Worm (Caenorhabditis elegans): Measurements from ENCODE around the gene K02D10.8.

K02D10.8 gene

DNA sequence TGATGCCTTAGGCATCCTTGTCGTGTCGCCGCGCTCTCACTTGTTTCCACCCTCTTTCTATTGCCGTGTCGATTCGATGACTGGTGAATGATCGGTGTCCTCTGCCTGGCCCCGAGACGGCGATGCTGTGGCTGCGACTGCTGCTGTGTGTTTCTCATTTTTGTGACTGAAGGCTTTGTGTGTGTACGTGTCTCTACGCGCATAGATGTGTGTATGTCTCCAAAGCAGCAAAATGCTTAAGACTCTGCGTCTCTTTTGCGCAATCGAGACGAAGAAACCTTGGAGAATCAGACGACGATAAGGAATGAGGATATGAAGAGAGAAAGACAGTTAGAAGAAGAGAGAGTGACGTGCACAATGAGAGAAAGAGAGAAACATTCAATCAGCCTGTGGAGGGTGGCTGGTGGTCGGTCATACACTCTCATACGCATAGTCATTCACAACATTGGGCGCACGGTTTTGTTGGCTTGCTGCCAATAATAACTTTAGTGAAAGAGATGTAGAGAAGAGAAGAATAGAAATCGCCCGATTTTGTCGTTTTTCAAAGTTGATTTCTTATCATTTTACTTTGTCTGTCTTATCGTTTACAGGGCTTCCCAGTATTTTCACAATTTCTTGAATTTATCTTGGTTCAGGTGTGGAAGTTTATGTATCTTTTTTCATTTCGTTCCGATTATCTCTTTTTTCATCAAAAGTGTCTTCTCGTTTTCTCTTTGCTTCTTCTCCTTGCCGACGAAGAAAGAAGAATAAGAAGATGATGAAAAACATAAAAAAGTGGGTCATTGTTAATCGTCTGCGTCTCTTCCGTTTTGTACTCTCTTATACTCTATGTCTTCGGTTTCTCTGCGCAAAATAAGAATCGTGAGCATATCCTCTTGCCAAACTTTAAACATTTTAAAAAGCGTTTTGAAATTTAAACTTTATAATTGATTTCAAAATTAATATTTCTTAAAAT lies 16.0 kb downstream of the K02D10.8 start (continued):
- TF ChIP-seq lin-39 (tag; optimal IDR thresholded peaks at IDR 0.05) (peak; percentile 92), fos-1 (tag; optimal IDR thresholded peaks at IDR 0.05) (peak; percentile 95), skn-1 (tag; optimal IDR thresholded peaks at IDR 0.05) (no peak), snpc-4 (tag; optimal IDR thresholded peaks at IDR 0.05) (peak; percentile 85), R02D3.7 (tag; optimal IDR thresholded peaks at IDR 0.05) (no peak), nhr-129 (tag; optimal IDR thresholded peaks at IDR 0.05) (peak; percentile 99), mbf-1 (tag; optimal IDR thresholded peaks at IDR 0.05) (no peak), elt-3 (tag; optimal IDR thresholded peaks at IDR 0.05) (no peak), elt-1 (tag; optimal IDR thresholded peaks at IDR 0.05) (no peak)

DNA sequence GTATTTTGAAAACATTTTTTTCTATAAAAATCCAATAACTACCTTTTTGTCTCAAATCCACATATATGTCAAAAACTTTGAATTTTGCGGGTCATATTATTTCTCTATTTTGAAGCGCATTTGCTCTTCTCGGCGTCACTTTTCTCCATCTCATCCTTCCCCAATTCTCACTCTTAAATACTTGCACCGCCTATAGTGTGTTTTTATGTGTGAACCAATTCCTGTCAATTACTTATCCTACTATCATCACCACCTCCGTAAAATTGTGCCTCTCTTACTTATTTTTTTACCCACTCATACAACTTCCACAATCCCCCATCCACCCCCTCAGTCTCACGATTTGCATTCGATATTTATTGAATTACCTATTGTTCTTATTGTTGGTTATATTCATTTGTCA lies 19.6 kb downstream of the K02D10.8 start:
- TF ChIP-seq nhr-237 (tag; optimal IDR thresholded peaks at IDR 0.05) (no peak), lsy-2 (tag; optimal IDR thresholded peaks at IDR 0.05) (no peak), lin-11 (tag; optimal IDR thresholded peaks at IDR 0.05) (no peak), C34F6.9 (tag; optimal IDR thresholded peaks at IDR 0.05) (no peak), unc-62 (GFP tag; optimal IDR thresholded peaks at IDR 0.05) (no peak), ztf-4 (tag; optimal IDR thresholded peaks at IDR 0.05) (no peak), nhr-11 (tag; optimal IDR thresholded peaks at IDR 0.05) (no peak)

DNA sequence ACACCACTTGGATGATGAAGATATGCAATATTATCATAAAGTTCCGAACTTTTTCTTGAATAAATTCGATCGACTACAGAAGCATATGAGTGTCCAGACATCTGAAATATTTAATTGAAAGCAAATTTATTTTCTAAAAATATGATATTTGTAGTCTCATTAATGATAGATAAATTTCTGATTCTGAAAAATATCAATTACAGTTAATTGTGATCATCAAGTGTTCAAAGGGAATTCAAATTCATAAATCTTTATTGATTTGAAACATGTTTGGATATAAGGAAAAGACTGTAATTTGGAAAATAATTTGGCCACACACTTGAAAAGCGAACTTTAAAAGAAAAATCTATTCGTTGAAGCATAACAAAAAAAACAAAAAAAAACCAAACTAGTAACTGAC lies 21.1 kb downstream of the K02D10.8 start, which contains the start of gene F54F2.7:
Gene F54F2.7 (minus strand): TSS at position 101 of the 400 bp plus-strand sequence.
- TF ChIP-seq dmd-4 (tag; optimal IDR thresholded peaks at IDR 0.05) = no peak
- TF ChIP-seq nhr-129 (tag; optimal IDR thresholded peaks at IDR 0.05) = no peak
- no peak for TF ChIP-seq F13H6.1 (tag; optimal IDR thresholded peaks at IDR 0.05)
- TF ChIP-seq blmp-1 (tag; optimal IDR thresholded peaks at IDR 0.05; ENCODE audit: insufficient read depth) = no peak
- no peak for TF ChIP-seq nhr-77 (tag; optimal IDR thresholded peaks at IDR 0.05)
- TF ChIP-seq lin-39 (tag; optimal IDR thresholded peaks at IDR 0.05) = no peak
- no peak for TF ChIP-seq nhr-237 (tag; optimal IDR thresholded peaks at IDR 0.05)
- TF ChIP-seq ceh-82 (tag; optimal IDR thresholded peaks at IDR 0.05) = no peak
- no peak for TF ChIP-seq Y55F3AM.14 (GFP tag; optimal IDR thresholded peaks at IDR 0.05)
- TF ChIP-seq unc-39 (tag; optimal IDR thresholded peaks at IDR 0.05) = no peak
- TF ChIP-seq egl-27 (tag; optimal IDR thresholded peaks at IDR 0.05) = no peak
- no peak for TF ChIP-seq ceh-16 (tag; optimal IDR thresholded peaks at IDR 0.05)
- TF ChIP-seq nhr-23 (tag; optimal IDR thresholded peaks at IDR 0.05) = no peak
- TF ChIP-seq R02D3.7 (tag; optimal IDR thresholded peaks at IDR 0.05) = no peak
- no peak for TF ChIP-seq skn-1 (tag; optimal IDR thresholded peaks at IDR 0.05)
- TF ChIP-seq peb-1 (tag; optimal IDR thresholded peaks at IDR 0.05) = no peak
- TF ChIP-seq sma-3 (GFP tag; optimal IDR thresholded peaks at IDR 0.05) = no peak
- no peak for TF ChIP-seq sem-4 (tag; optimal IDR thresholded peaks at IDR 0.05)
- no peak for TF ChIP-seq C34F6.9 (tag; optimal IDR thresholded peaks at IDR 0.05)
- TF ChIP-seq nhr-21 (tag; optimal IDR thresholded peaks at IDR 0.05) = no peak

DNA sequence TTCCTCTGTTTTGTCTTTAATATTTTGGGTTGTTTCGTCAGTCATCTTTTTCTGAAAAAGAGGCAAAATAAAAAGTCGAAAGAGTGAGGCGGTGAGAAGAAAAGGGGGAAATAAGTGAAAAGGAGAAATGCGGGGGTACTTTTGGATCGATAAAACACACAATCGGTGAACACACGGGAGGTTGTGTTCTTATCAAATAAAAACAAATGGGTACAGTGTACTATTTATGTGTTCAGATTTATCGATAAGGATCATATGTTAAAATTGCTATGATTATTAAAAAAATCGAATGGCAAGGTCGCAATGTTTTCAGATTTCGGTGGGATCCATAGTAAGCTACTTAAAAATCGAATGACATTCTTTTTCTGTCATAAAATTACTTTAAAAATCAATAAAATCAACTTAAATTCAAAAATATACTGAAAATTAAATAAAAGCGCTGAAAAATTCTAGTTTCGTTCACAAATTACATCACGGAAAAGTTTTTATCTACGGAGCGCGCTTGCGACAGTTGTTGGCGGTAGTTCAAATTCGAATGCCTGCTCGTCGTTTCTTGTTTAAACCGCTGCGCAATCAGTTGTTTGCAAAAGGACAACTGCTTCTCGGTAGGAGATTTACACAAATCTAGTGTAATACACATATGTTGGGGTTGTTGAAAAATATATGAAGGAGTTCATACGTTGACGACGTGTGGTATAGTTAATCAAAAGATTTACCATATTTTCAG lies 23.2 kb downstream of the K02D10.8 start, which contains the start of gene prx-19:
Gene prx-19 (minus strand): TSS at position 51 of the 727 bp plus-strand sequence.
- TF ChIP-seq lsy-2 (tag; optimal IDR thresholded peaks at IDR 0.05) (peak in 1 of 2 experiments; percentile 66), aly-2 (tag; optimal IDR thresholded peaks at IDR 0.05) (no peak), unc-55 (GFP tag; optimal IDR thresholded peaks at IDR 0.05) (peak; percentile 79), ztf-1 (GFP tag; conservative IDR thresholded peaks at IDR 0.05) (no peak), nhr-21 (tag; optimal IDR thresholded peaks at IDR 0.05) (no peak), sem-4 (tag; optimal IDR thresholded peaks at IDR 0.05) (no peak), blmp-1 (tag; optimal IDR thresholded peaks at IDR 0.05; ENCODE audit: insufficient read depth) (no peak), ama-1 (optimal IDR thresholded peaks at IDR 0.05) (peak; percentile 7), mdl-1 (tag; optimal IDR thresholded peaks at IDR 0.05) (no peak), sma-9 (GFP tag; optimal IDR thresholded peaks at IDR 0.05) (peak; percentile 39), sma-9 (tag; optimal IDR thresholded peaks at IDR 0.05) (no peak), dmd-4 (tag; optimal IDR thresholded peaks at IDR 0.05) (no peak), ztf-4 (tag; optimal IDR thresholded peaks at IDR 0.05) (no peak), Y55F3AM.14 (GFP tag; optimal IDR thresholded peaks at IDR 0.05) (no peak), zag-1 (tag; optimal IDR thresholded peaks at IDR 0.05) (no peak), C34F6.9 (tag; optimal IDR thresholded peaks at IDR 0.05) (peak; percentile 62), lin-13 (GFP tag; optimal IDR thresholded peaks at IDR 0.05) (peak; percentile 15), nhr-77 (tag; optimal IDR thresholded peaks at IDR 0.05) (no peak), elt-1 (tag; optimal IDR thresholded peaks at IDR 0.05) (no peak), nhr-237 (tag; optimal IDR thresholded peaks at IDR 0.05) (no peak), mab-5 (tag; optimal IDR thresholded peaks at IDR 0.05) (no peak), lin-11 (tag; optimal IDR thresholded peaks at IDR 0.05) (no peak), crh-2 (tag; optimal IDR thresholded peaks at IDR 0.05) (peak; percentile 30), nhr-11 (tag; optimal IDR thresholded peaks at IDR 0.05) (no peak), nhr-129 (tag; optimal IDR thresholded peaks at IDR 0.05) (peak; percentile 73), nhr-25 (tag; optimal IDR thresholded peaks at IDR 0.05) (peak; percentile 1), sma-3 (GFP tag; optimal IDR thresholded peaks at IDR 0.05) (peak; percentile 19), nhr-10 (tag; optimal IDR thresholded peaks at IDR 0.05) (no peak), elt-3 (tag; optimal IDR thresholded peaks at IDR 0.05) (no peak), ceh-16 (tag; optimal IDR thresholded peaks at IDR 0.05) (no peak)

Measured in whole organism, L2 larva.